Worm (Caenorhabditis elegans): ENCODE measurements around the gene dmd-9.

ce11 chrIV:3254443-3254842, at the start of gene dmd-9:
- TF ChIP-seq ama-1 (optimal IDR thresholded peaks at IDR 0.05) = no peak
- no peak for TF ChIP-seq ztf-11 (tag; optimal IDR thresholded peaks at IDR 0.05)
- TF ChIP-seq nhr-11 (tag; optimal IDR thresholded peaks at IDR 0.05) = no peak
- no peak for TF ChIP-seq Y55F3AM.14 (GFP tag; optimal IDR thresholded peaks at IDR 0.05)
- TF ChIP-seq unc-39 (tag; optimal IDR thresholded peaks at IDR 0.05) = no peak
- no peak for TF ChIP-seq nhr-12 (tag; optimal IDR thresholded peaks at IDR 0.05)

Measured in whole organism, L2 larva.